Fruit fly (Drosophila melanogaster) whole organism, embryonic: Measurements from ENCODE around the gene CG43051.

Source experiments
- Abd-B ChIP-seq: fragments of 200-800 bp; sonication (Bioruptor generic); optimal IDR thresholded peaks from 2 replicates; lab custom pipeline; 2018; ENCODE audit warnings: missing biosample characterization, mild to moderate bottlenecking, missing genetic modification characterization, moderate library complexity
- Adf1 ChIP-seq: fragments of 200-800 bp; sonication (Bioruptor generic); IDR thresholded peaks from 2 replicates; pipeline ENCODE4 v1.3.6; 2022; ENCODE audit warnings: missing biosample characterization, missing genetic modification characterization
- CG10147 ChIP-seq: fragments of 200-800 bp; sonication (Bioruptor generic); optimal IDR thresholded peaks from 2 replicates; lab custom pipeline; 2019; ENCODE audit warnings: missing biosample characterization, mild to moderate bottlenecking, missing genetic modification characterization, moderate library complexity
- CG11696 ChIP-seq: fragments of 200-800 bp; sonication (Bioruptor generic); IDR thresholded peaks from 2 replicates; pipeline ENCODE4 v1.3.6; 2022; ENCODE audit warnings: missing biosample characterization, missing genetic modification characterization
- CG12104 ChIP-seq: fragments of 200-800 bp; sonication (Bioruptor generic); optimal IDR thresholded peaks from 3 replicates; lab custom pipeline; 2016; ENCODE audit warnings: missing biosample characterization, missing genetic modification characterization
- CG12659 ChIP-seq: fragments of 200-800 bp; sonication (Bioruptor generic); optimal IDR thresholded peaks from 3 replicates; lab custom pipeline; 2017; ENCODE audit warnings: mild to moderate bottlenecking, missing biosample characterization, missing genetic modification reagents, missing genetic modification characterization
- CG12769 ChIP-seq: fragments of 200-800 bp; sonication (Bioruptor generic); optimal IDR thresholded peaks from 2 replicates; lab custom pipeline; 2019; ENCODE audit warnings: missing biosample characterization, mild to moderate bottlenecking, missing genetic modification characterization, moderate library complexity
- CG13775 ChIP-seq: fragments of 200-800 bp; sonication (Bioruptor generic); optimal IDR thresholded peaks from 3 replicates; lab custom pipeline; 2017; ENCODE audit warnings: missing biosample characterization, mild to moderate bottlenecking, missing genetic modification characterization
- CG13894 ChIP-seq: fragments of 200-800 bp; sonication (Bioruptor generic); optimal IDR thresholded peaks from 3 replicates; lab custom pipeline; 2018; ENCODE audit warnings: missing biosample characterization, mild to moderate bottlenecking, missing genetic modification characterization, moderate library complexity
- CG1603 ChIP-seq: fragments of 200-800 bp; sonication (Bioruptor generic); optimal IDR thresholded peaks from 2 replicates; lab custom pipeline; 2019; ENCODE audit warnings: missing biosample characterization, mild to moderate bottlenecking, missing genetic modification characterization, moderate library complexity
- CG1832 ChIP-seq: fragments of 200-800 bp; sonication (Bioruptor generic); optimal IDR thresholded peaks from 2 replicates; lab custom pipeline; 2017; ENCODE audit warnings: missing biosample characterization, mild to moderate bottlenecking, missing genetic modification characterization, inconsistent platforms
- CG2116 ChIP-seq: fragments of 200-800 bp; sonication (Bioruptor generic); optimal IDR thresholded peaks from 3 replicates; lab custom pipeline; 2018; ENCODE audit warnings: missing biosample characterization, mild to moderate bottlenecking, missing genetic modification characterization
- CG30020 ChIP-seq: fragments of 200-800 bp; optimal IDR thresholded peaks from 2 replicates; lab custom pipeline; 2019; ENCODE audit warnings: missing biosample characterization, mild to moderate bottlenecking, missing genetic modification characterization, moderate library complexity
- CG3995 ChIP-seq: fragments of 200-800 bp; sonication (Bioruptor generic); optimal IDR thresholded peaks from 3 replicates; lab custom pipeline; 2016; ENCODE audit warnings: missing biosample characterization, missing genetic modification characterization
- CG42726 ChIP-seq: fragments of 200-800 bp; sonication (Bioruptor generic); IDR thresholded peaks from 2 replicates; pipeline ENCODE4 v1.3.6; 2022; ENCODE audit warnings: missing biosample characterization, missing genetic modification characterization; ENCODE audit not compliant: partially characterized antibody
- CG4854 ChIP-seq: fragments of 200-800 bp; sonication (Bioruptor generic); optimal IDR thresholded peaks from 2 replicates; lab custom pipeline; 2016; ENCODE audit warnings: missing biosample characterization, missing genetic modification characterization, inconsistent platforms
- CG8478 ChIP-seq: fragments of >200 bp; optimal IDR thresholded peaks from 2 replicates; lab custom pipeline; 2018
- CG9609 ChIP-seq: fragments of 200-800 bp; sonication (Bioruptor generic); optimal IDR thresholded peaks from 3 replicates; lab custom pipeline; 2016; ENCODE audit warnings: missing biosample characterization, missing genetic modification characterization
- Dbx ChIP-seq: fragments of 200-800 bp; sonication (Bioruptor generic); IDR thresholded peaks from 3 replicates; pipeline ENCODE4 v1.3.6; 2022; ENCODE audit warnings: missing biosample characterization, missing genetic modification characterization
- E2f1 ChIP-seq: fragments of 200-800 bp; sonication (Bioruptor generic); IDR thresholded peaks from 2 replicates; pipeline ENCODE4 v1.3.6; 2022; ENCODE audit warnings: missing biosample characterization, missing genetic modification characterization
- Eip74EF ChIP-seq, 2 experiments: fragments of 200-800 bp in 1 of 2; fragments of >200 bp in 1 of 2; sonication (Bioruptor generic) in 1 of 2; optimal IDR thresholded peaks; 2 replicates each; lab custom pipeline; 2017 to 2019; ENCODE audit warnings: missing biosample characterization in 2 of 2, missing genetic modification characterization in 2 of 2, mild to moderate bottlenecking in 1 of 2, moderate library complexity in 1 of 2
- H15 ChIP-seq: fragments of 200-800 bp; sonication (Bioruptor generic); IDR thresholded peaks from 3 replicates; pipeline ENCODE4 v1.3.6; 2022; ENCODE audit warnings: missing biosample characterization, missing genetic modification characterization
- Hsf ChIP-seq: fragments of 200-800 bp; sonication (Bioruptor generic); optimal IDR thresholded peaks from 3 replicates; lab custom pipeline; 2016; ENCODE audit warnings: missing biosample characterization, missing genetic modification characterization
- Lim3 ChIP-seq: fragments of 200-800 bp; sonication (Bioruptor generic); IDR thresholded peaks from 2 replicates; pipeline ENCODE4 v1.3.6; 2022; ENCODE audit warnings: missing biosample characterization, missing genetic modification characterization
- MTF-1 ChIP-seq: fragments of 200-800 bp; sonication (Bioruptor generic); optimal IDR thresholded peaks from 2 replicates; lab custom pipeline; 2018; ENCODE audit warnings: missing biosample characterization, mild to moderate bottlenecking, missing genetic modification characterization, borderline replicate concordance
- Myb ChIP-seq: fragments of 200-800 bp; sonication (Bioruptor generic); optimal IDR thresholded peaks from 2 replicates; lab custom pipeline; 2016; ENCODE audit warnings: missing biosample characterization, missing genetic modification characterization
- PHDP ChIP-seq: fragments of 200-800 bp; sonication (Bioruptor generic); optimal IDR thresholded peaks from 3 replicates; lab custom pipeline; 2018; ENCODE audit warnings: missing biosample characterization, mild to moderate bottlenecking, missing genetic modification characterization, moderate library complexity
- Scr ChIP-seq: fragments of 200-800 bp; sonication (Bioruptor generic); IDR thresholded peaks from 2 replicates; pipeline ENCODE4 v1.3.6; 2022; ENCODE audit warnings: missing biosample characterization, missing genetic modification characterization; ENCODE audit not compliant: partially characterized antibody
- Sin3A ChIP-seq: fragments of >200 bp; optimal IDR thresholded peaks from 2 replicates; lab custom pipeline; 2018
- Stat92E ChIP-seq, 3 experiments: fragments of >200 bp in 2 of 3; fragments of 200-800 bp in 1 of 3; sonication (Bioruptor generic) in 1 of 3; optimal IDR thresholded peaks; 2 replicates each; lab custom pipeline; 2017 to 2019; ENCODE audit warnings: missing biosample characterization in 3 of 3, missing genetic modification characterization in 3 of 3, mild to moderate bottlenecking in 1 of 3, moderate library complexity in 1 of 3
- Taf1 ChIP-seq: fragments of 200-800 bp; sonication (Bioruptor generic); IDR thresholded peaks from 2 replicates; pipeline ENCODE4 v1.3.6; 2022; ENCODE audit warnings: missing biosample characterization, missing genetic modification characterization
- Trl ChIP-seq, 3 experiments: fragments of >200 bp in 2 of 3; fragments of 200-800 bp in 1 of 3; sonication (Bioruptor generic) in 1 of 3; optimal IDR thresholded peaks; 2 replicates in 1 of 3; 3 replicates in 2 of 3; lab custom pipeline; 2016 to 2017; ENCODE audit warnings: missing biosample characterization in 1 of 3, missing genetic modification characterization in 1 of 3
- Vsx1 ChIP-seq: fragments of 200-800 bp; sonication (Bioruptor generic); optimal IDR thresholded peaks from 2 replicates; lab custom pipeline; 2017; ENCODE audit warnings: missing biosample characterization, mild to moderate bottlenecking, missing genetic modification characterization, missing genetic modification reagents
- ap ChIP-seq: fragments of 200-800 bp; sonication (Bioruptor generic); IDR thresholded peaks from 2 replicates; pipeline ENCODE4 v1.3.6; 2022; ENCODE audit warnings: missing biosample characterization, missing genetic modification characterization
- bbx ChIP-seq: fragments of 200-800 bp; sonication (Bioruptor generic); IDR thresholded peaks from 2 replicates; pipeline ENCODE4 v1.3.6; 2022; ENCODE audit warnings: missing biosample characterization, missing genetic modification characterization; ENCODE audit not compliant: partially characterized antibody
- chinmo ChIP-seq: fragments of 200-800 bp; sonication (Bioruptor generic); IDR thresholded peaks from 4 replicates; pipeline ENCODE4 v1.3.6; 2022; ENCODE audit warnings: missing biosample characterization, missing genetic modification characterization; ENCODE audit not compliant: partially characterized antibody
- en ChIP-seq: fragments of 200-800 bp; sonication (Bioruptor generic); optimal IDR thresholded peaks from 2 replicates; lab custom pipeline; 2016; ENCODE audit warnings: missing biosample characterization, missing genetic modification characterization
- ftz-f1 ChIP-seq: fragments of 200-800 bp; sonication (Bioruptor generic); optimal IDR thresholded peaks from 2 replicates; lab custom pipeline; 2016; ENCODE audit warnings: missing biosample characterization, missing genetic modification characterization
- gro ChIP-seq: fragments of 200-800 bp; sonication (Bioruptor generic); optimal IDR thresholded peaks from 2 replicates; lab custom pipeline; 2016; ENCODE audit warnings: missing biosample characterization, missing genetic modification characterization
- her ChIP-seq: fragments of 200-800 bp; sonication (Bioruptor generic); optimal IDR thresholded peaks from 2 replicates; lab custom pipeline; 2016; ENCODE audit warnings: missing biosample characterization, missing genetic modification characterization
- insv ChIP-seq, 2 experiments: fragments of 200-800 bp; sonication (Bioruptor generic); optimal IDR thresholded peaks; 3 replicates each; lab custom pipeline; 2016 to 2018; ENCODE audit warnings: missing biosample characterization in 2 of 2, missing genetic modification characterization in 2 of 2
- lola ChIP-seq, 3 experiments: fragments of >200 bp in 2 of 3; fragments of 200-800 bp in 1 of 3; sonication (Bioruptor generic) in 1 of 3; optimal IDR thresholded peaks; 2 replicates each; lab custom pipeline; 2017 to 2019; ENCODE audit warnings: missing biosample characterization in 3 of 3, missing genetic modification characterization in 3 of 3, mild to moderate bottlenecking in 1 of 3, moderate library complexity in 1 of 3
- luna ChIP-seq: fragments of 200-800 bp; sonication (Bioruptor generic); optimal IDR thresholded peaks from 2 replicates; lab custom pipeline; 2016; ENCODE audit warnings: missing biosample characterization, missing genetic modification characterization
- nau ChIP-seq: fragments of 200-800 bp; sonication (Bioruptor generic); optimal IDR thresholded peaks from 3 replicates; lab custom pipeline; 2017; ENCODE audit warnings: missing biosample characterization, mild to moderate bottlenecking, missing genetic modification characterization, missing genetic modification reagents
- oc ChIP-seq: fragments of 200-800 bp; sonication (Bioruptor generic); optimal IDR thresholded peaks from 2 replicates; lab custom pipeline; 2018; ENCODE audit warnings: missing biosample characterization, mild to moderate bottlenecking, missing genetic modification characterization, moderate library complexity
- odd ChIP-seq: fragments of 200-800 bp; sonication (Bioruptor generic); optimal IDR thresholded peaks from 2 replicates; lab custom pipeline; 2017; ENCODE audit warnings: missing biosample characterization, mild to moderate bottlenecking, missing genetic modification characterization
- psq ChIP-seq: fragments of 200-800 bp; sonication (Bioruptor generic); optimal IDR thresholded peaks from 2 replicates; lab custom pipeline; 2017; ENCODE audit warnings: missing biosample characterization, missing genetic modification characterization
- seq ChIP-seq: fragments of 200-800 bp; sonication (Bioruptor generic); IDR thresholded peaks from 2 replicates; pipeline ENCODE4 v1.3.6; 2022; ENCODE audit warnings: missing biosample characterization, missing genetic modification characterization
- shn ChIP-seq: fragments of 200-800 bp; sonication (Bioruptor generic); optimal IDR thresholded peaks from 3 replicates; lab custom pipeline; 2016; ENCODE audit warnings: missing biosample characterization, missing genetic modification characterization
- sqz ChIP-seq: fragments of 200-800 bp; sonication (Bioruptor generic); optimal IDR thresholded peaks from 3 replicates; lab custom pipeline; 2018; ENCODE audit warnings: missing biosample characterization, mild to moderate bottlenecking, missing genetic modification characterization
- zf30C ChIP-seq: fragments of 200-800 bp; sonication (Bioruptor generic); optimal IDR thresholded peaks from 3 replicates; lab custom pipeline; 2018; ENCODE audit warnings: missing biosample characterization, mild to moderate bottlenecking, missing genetic modification characterization

The CG43051 gene

DNA sequence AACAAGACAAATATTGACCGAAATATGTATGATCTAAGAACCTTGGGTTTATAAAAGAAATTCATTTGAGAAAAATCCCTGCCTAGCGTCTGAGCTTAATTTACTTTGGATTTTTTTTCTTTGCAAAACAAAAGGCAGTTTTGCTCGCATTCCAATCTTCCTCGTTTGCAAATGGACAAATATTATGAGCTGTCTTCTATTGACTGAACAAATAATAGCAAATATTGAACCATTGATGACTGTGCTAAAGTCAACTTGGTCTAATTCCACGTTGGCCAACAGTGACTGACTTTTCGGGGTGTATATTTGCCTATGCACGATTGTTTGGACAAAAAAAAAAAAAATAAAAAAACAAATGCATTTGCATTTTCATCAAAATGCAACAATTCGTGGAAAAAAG, 1.7 kb downstream of the CG43051 start (continued):
- TF ChIP-seq CG8478 (lab: Kevin White, UChicago) = no peak
- peak; percentile 55 for TF ChIP-seq nau (GFP tag; lab: Kevin White, UChicago)
- TF ChIP-seq sqz = peak; percentile 5
- no peak for TF ChIP-seq Hsf (GFP tag; lab: Kevin White, UChicago)
- no peak for TF ChIP-seq Dbx (GFP tag; lab: Robert Waterston, UW)
- TF ChIP-seq oc = no peak
- TF ChIP-seq CG12104 (GFP tag; lab: Kevin White, UChicago) = no peak
- no peak for TF ChIP-seq CG2116 (GFP tag; lab: Kevin White, UChicago)
- TF ChIP-seq PHDP (tag; lab: Kevin White, UChicago) = peak; percentile 15
- TF ChIP-seq CG3995 = no peak
- TF ChIP-seq Adf1 (GFP tag; lab: Robert Waterston, UW) = no peak
- TF ChIP-seq CG11696 = no peak
- TF ChIP-seq CG12659 = no peak
- no peak for TF ChIP-seq bbx (GFP tag; lab: Robert Waterston, UW)
- no peak for TF ChIP-seq Myb (GFP tag; lab: Kevin White, UChicago)
- no peak for TF ChIP-seq E2f1 (GFP tag; lab: Robert Waterston, UW)
- TF ChIP-seq CG9609 (GFP tag; lab: Kevin White, UChicago) = no peak
- no peak for TF ChIP-seq CG13894
- TF ChIP-seq CG30020 (tag; lab: Kevin White, UChicago) = no peak
- no peak for TF ChIP-seq Abd-B (GFP tag; lab: Kevin White, UChicago)
- no peak for TF ChIP-seq CG13775 (GFP tag; lab: Kevin White, UChicago)
- TF ChIP-seq Stat92E (GFP tag; optimal IDR thresholded peaks at IDR 0.05; lab: Kevin White, UChicago) = no peak
- TF ChIP-seq luna = no peak
- no peak for TF ChIP-seq en (GFP tag; lab: Kevin White, UChicago)
- peak; percentile 19 for TF ChIP-seq Vsx1
- no peak for TF ChIP-seq CG12769 (tag; lab: Kevin White, UChicago)
- TF ChIP-seq CG1603 = peak; percentile 9
- no peak for TF ChIP-seq lola (GFP tag; optimal IDR thresholded peaks at IDR 0.05; lab: Kevin White, UChicago)
- TF ChIP-seq CG1832 (GFP tag; lab: Kevin White, UChicago) = no peak
- no peak for TF ChIP-seq ap (GFP tag; lab: Robert Waterston, UW)
- TF ChIP-seq psq (GFP tag; lab: Kevin White, UChicago) = no peak
- TF ChIP-seq Taf1 = no peak
- TF ChIP-seq MTF-1 (GFP tag; lab: Kevin White, UChicago) = no peak
- TF ChIP-seq Sin3A (lab: Kevin White, UChicago) = no peak
- TF ChIP-seq ftz-f1 (GFP tag; lab: Kevin White, UChicago) = no peak
- no peak for TF ChIP-seq H15 (GFP tag; lab: Robert Waterston, UW)
- peak; percentile 55; the same call in 1 of the 2 replicates for TF ChIP-seq seq
- no peak for TF ChIP-seq CG10147 (GFP tag; lab: Kevin White, UChicago)
- TF ChIP-seq Trl (optimal IDR thresholded peaks at IDR 0.05; lab: Kevin White, UChicago) = no peak
- no peak for TF ChIP-seq Trl (GFP tag; optimal IDR thresholded peaks at IDR 0.05; lab: Kevin White, UChicago)
- TF ChIP-seq CG42726 (GFP tag; lab: Robert Waterston, UW) = no peak
- no peak for TF ChIP-seq chinmo (GFP tag; lab: Robert Waterston, UW)
- no peak for TF ChIP-seq Scr
- TF ChIP-seq Eip74EF (GFP tag; optimal IDR thresholded peaks at IDR 0.05; lab: Kevin White, UChicago) = no peak
- no peak for TF ChIP-seq odd
- TF ChIP-seq shn (GFP tag; lab: Kevin White, UChicago) = no peak
- TF ChIP-seq Lim3 (GFP tag; lab: Robert Waterston, UW) = no peak
- TF ChIP-seq gro (GFP tag; lab: Kevin White, UChicago) = no peak
- no peak for TF ChIP-seq her (GFP tag; lab: Kevin White, UChicago)
- TF ChIP-seq insv (GFP tag; optimal IDR thresholded peaks at IDR 0.05; lab: Kevin White, UChicago) = no peak
- TF ChIP-seq CG4854 = no peak
- no peak for TF ChIP-seq zf30C
